Fruit fly (Drosophila melanogaster) whole organism, prepupa: Measurements from ENCODE around the gene CG8539.

ENCODE experiments used
- Blimp-1 ChIP-seq: fragments of 200-800 bp; sonication (Bioruptor generic); optimal IDR thresholded peaks from 3 replicates; lab custom pipeline; 2017; ENCODE audit warnings: missing biosample characterization, missing genetic modification characterization, mild to moderate bottlenecking, moderate library complexity, missing genetic modification reagents
- CG10631 ChIP-seq: fragments of 200-800 bp; sonication (Bioruptor generic); optimal IDR thresholded peaks from 2 replicates; lab custom pipeline; 2016; ENCODE audit warnings: missing biosample characterization, missing genetic modification characterization
- CG10669 ChIP-seq: fragments of 200-800 bp; sonication (Bioruptor generic); optimal IDR thresholded peaks from 3 replicates; lab custom pipeline; 2018; ENCODE audit warnings: missing biosample characterization, mild to moderate bottlenecking, missing genetic modification characterization, moderate library complexity
- CG11762 ChIP-seq: fragments of 200-800 bp; sonication (Bioruptor generic); optimal IDR thresholded peaks from 3 replicates; lab custom pipeline; 2016; ENCODE audit warnings: missing biosample characterization, missing genetic modification characterization; ENCODE audit not compliant: insufficient read depth
- CG11902 ChIP-seq: fragments of 200-800 bp; sonication (Bioruptor generic); optimal IDR thresholded peaks from 3 replicates; lab custom pipeline; 2016; ENCODE audit warnings: missing biosample characterization, missing genetic modification characterization
- CG15336 ChIP-seq: fragments of 200-800 bp; sonication (Bioruptor generic); IDR thresholded peaks from 2 replicates; pipeline ENCODE4 v1.3.6; 2022; ENCODE audit warnings: missing biosample characterization, missing genetic modification characterization
- CG1621 ChIP-seq: fragments of 200-800 bp; sonication (Bioruptor generic); optimal IDR thresholded peaks from 3 replicates; lab custom pipeline; 2018; ENCODE audit warnings: missing biosample characterization, mild to moderate bottlenecking, missing genetic modification characterization
- CG16779 ChIP-seq: fragments of 200-800 bp; sonication (Bioruptor generic); optimal IDR thresholded peaks from 3 replicates; lab custom pipeline; 2017; ENCODE audit warnings: missing biosample characterization, mild to moderate bottlenecking, missing genetic modification characterization
- CG3032 ChIP-seq: fragments of 200-800 bp; optimal IDR thresholded peaks from 2 replicates; lab custom pipeline; 2019; ENCODE audit warnings: missing biosample characterization, mild to moderate bottlenecking, missing genetic modification characterization, moderate library complexity
- CG31627 ChIP-seq: fragments of 200-800 bp; sonication (Bioruptor generic); optimal IDR thresholded peaks from 3 replicates; lab custom pipeline; 2016; ENCODE audit warnings: missing biosample characterization, missing genetic modification characterization
- CG32006 ChIP-seq: fragments of 200-800 bp; sonication (Bioruptor generic); optimal IDR thresholded peaks from 3 replicates; lab custom pipeline; 2017; ENCODE audit warnings: missing biosample characterization, mild to moderate bottlenecking, missing genetic modification characterization
- CG34406 ChIP-seq: fragments of 200-800 bp; sonication (Bioruptor generic); optimal IDR thresholded peaks from 3 replicates; lab custom pipeline; 2016; ENCODE audit warnings: missing biosample characterization, missing genetic modification characterization
- CG3919 ChIP-seq: fragments of 200-800 bp; sonication (Bioruptor generic); optimal IDR thresholded peaks from 3 replicates; lab custom pipeline; 2016; ENCODE audit warnings: missing biosample characterization, missing genetic modification characterization
- CG4318 ChIP-seq: fragments of 200-800 bp; sonication (Bioruptor generic); optimal IDR thresholded peaks from 3 replicates; lab custom pipeline; 2017; ENCODE audit warnings: missing biosample characterization, mild to moderate bottlenecking, missing genetic modification characterization
- CG6163 ChIP-seq: fragments of 200-800 bp; sonication (Bioruptor generic); IDR thresholded peaks from 3 replicates; pipeline ENCODE4 v1.3.6; 2022; ENCODE audit warnings: missing biosample characterization, missing genetic modification characterization
- CG6276 ChIP-seq: fragments of 200-800 bp; sonication (Bioruptor generic); optimal IDR thresholded peaks from 2 replicates; lab custom pipeline; 2017; ENCODE audit warnings: missing biosample characterization, mild to moderate bottlenecking, missing genetic modification characterization
- CG6792 ChIP-seq: fragments of 200-800 bp; sonication (Bioruptor generic); optimal IDR thresholded peaks from 3 replicates; lab custom pipeline; 2016; ENCODE audit warnings: missing biosample characterization, missing genetic modification characterization
- CG6808 ChIP-seq: fragments of 200-800 bp; sonication (Bioruptor generic); optimal IDR thresholded peaks from 3 replicates; lab custom pipeline; 2017; ENCODE audit warnings: missing biosample characterization, missing genetic modification characterization, mild to moderate bottlenecking, moderate library complexity, missing genetic modification reagents
- CG7368 ChIP-seq: fragments of 200-800 bp; sonication (Bioruptor generic); optimal IDR thresholded peaks from 3 replicates; lab custom pipeline; 2016; ENCODE audit warnings: missing biosample characterization, missing genetic modification characterization
- CG8119 ChIP-seq: fragments of 200-800 bp; sonication (Bioruptor generic); IDR thresholded peaks from 3 replicates; pipeline ENCODE4 v1.3.6; 2022; ENCODE audit warnings: missing biosample characterization, missing genetic modification characterization
- CG8319 ChIP-seq: fragments of 200-800 bp; sonication (Bioruptor generic); optimal IDR thresholded peaks from 3 replicates; lab custom pipeline; 2016; ENCODE audit warnings: missing biosample characterization, missing genetic modification characterization
- CG8632 ChIP-seq: fragments of 200-800 bp; sonication (Bioruptor generic); optimal IDR thresholded peaks from 3 replicates; lab custom pipeline; 2016; ENCODE audit warnings: missing biosample characterization, missing genetic modification characterization
- CG9139 ChIP-seq: fragments of 200-800 bp; sonication (Bioruptor generic); optimal IDR thresholded peaks from 3 replicates; lab custom pipeline; 2017; ENCODE audit warnings: missing biosample characterization, mild to moderate bottlenecking, missing genetic modification characterization
- Eip78C ChIP-seq: fragments of 200-800 bp; sonication (Bioruptor generic); peaks from one replicate; lab custom pipeline; 2016; ENCODE audit warnings: missing biosample characterization, missing genetic modification characterization
- Eip93F ChIP-seq: fragments of 200-800 bp; sonication (Bioruptor generic); optimal IDR thresholded peaks from 2 replicates; lab custom pipeline; 2016; ENCODE audit warnings: missing biosample characterization, mild to moderate bottlenecking, missing genetic modification characterization
- Ets21C ChIP-seq: fragments of 200-800 bp; sonication (Bioruptor generic); optimal IDR thresholded peaks from 3 replicates; lab custom pipeline; 2016; ENCODE audit warnings: missing biosample characterization, missing genetic modification characterization
- Ets96B ChIP-seq: fragments of 200-800 bp; optimal IDR thresholded peaks from 2 replicates; lab custom pipeline; 2019; ENCODE audit warnings: missing biosample characterization, mild to moderate bottlenecking, missing genetic modification characterization, moderate library complexity
- Hr38 ChIP-seq: sonication (Bioruptor generic); optimal IDR thresholded peaks from 2 replicates; lab custom pipeline; 2016; ENCODE audit warnings: missing biosample characterization, missing genetic modification characterization
- Hr4 ChIP-seq: fragments of 200-800 bp; sonication (Bioruptor generic); optimal IDR thresholded peaks from 3 replicates; lab custom pipeline; 2016; ENCODE audit warnings: missing biosample characterization, missing genetic modification characterization
- OdsH ChIP-seq: fragments of 200-800 bp; sonication (Bioruptor generic); optimal IDR thresholded peaks from 3 replicates; lab custom pipeline; 2016; ENCODE audit warnings: missing biosample characterization, missing genetic modification characterization
- Sox102F ChIP-seq: fragments of 200-800 bp; sonication (Bioruptor generic); optimal IDR thresholded peaks from 2 replicates; lab custom pipeline; 2016; ENCODE audit warnings: missing biosample characterization, mild to moderate bottlenecking, missing genetic modification characterization
- Sox14 ChIP-seq: fragments of 200-800 bp; sonication (Bioruptor generic); optimal IDR thresholded peaks from 3 replicates; lab custom pipeline; 2016; ENCODE audit warnings: missing biosample characterization, missing genetic modification characterization
- Sox15 ChIP-seq: fragments of 200-800 bp; sonication (Bioruptor generic); optimal IDR thresholded peaks from 3 replicates; lab custom pipeline; 2016; ENCODE audit warnings: missing biosample characterization, missing genetic modification characterization
- achi ChIP-seq: fragments of 200-800 bp; sonication (Bioruptor generic); optimal IDR thresholded peaks from 3 replicates; lab custom pipeline; 2016; ENCODE audit warnings: missing biosample characterization, missing genetic modification characterization
- acj6 ChIP-seq: fragments of 200-800 bp; sonication (Bioruptor generic); optimal IDR thresholded peaks from 3 replicates; lab custom pipeline; 2016; ENCODE audit warnings: missing biosample characterization, missing genetic modification characterization
- cyc ChIP-seq: fragments of 200-800 bp; sonication (Bioruptor generic); optimal IDR thresholded peaks from 3 replicates; lab custom pipeline; 2016; ENCODE audit warnings: missing biosample characterization, missing genetic modification characterization
- dac ChIP-seq: fragments of 200-800 bp; sonication (Bioruptor generic); optimal IDR thresholded peaks from 2 replicates; lab custom pipeline; 2017; ENCODE audit warnings: missing biosample characterization, mild to moderate bottlenecking, missing genetic modification characterization
- dsx ChIP-seq: fragments of 200-800 bp; optimal IDR thresholded peaks from 3 replicates; lab custom pipeline; 2019; ENCODE audit warnings: missing biosample characterization, mild to moderate bottlenecking, missing genetic modification characterization, moderate library complexity; ENCODE audit not compliant: poor library complexity, severe bottlenecking
- eg ChIP-seq: fragments of 200-800 bp; sonication (Bioruptor generic); IDR thresholded peaks from 3 replicates; pipeline ENCODE4 v1.3.6; 2022; ENCODE audit warnings: missing biosample characterization, missing genetic modification characterization
- esn ChIP-seq: fragments of 200-800 bp; sonication (Bioruptor generic); optimal IDR thresholded peaks from 2 replicates; lab custom pipeline; 2016; ENCODE audit warnings: missing biosample characterization, mild to moderate bottlenecking, missing genetic modification characterization, moderate library complexity
- lz ChIP-seq: fragments of 200-800 bp; sonication (Bioruptor generic); optimal IDR thresholded peaks from 3 replicates; lab custom pipeline; 2016; ENCODE audit warnings: missing biosample characterization, missing genetic modification characterization
- net ChIP-seq: fragments of 200-800 bp; sonication (Bioruptor generic); optimal IDR thresholded peaks from 3 replicates; lab custom pipeline; 2016; ENCODE audit warnings: missing biosample characterization, missing genetic modification characterization
- pdm3 ChIP-seq: fragments of 200-800 bp; sonication (Bioruptor generic); optimal IDR thresholded peaks from 3 replicates; lab custom pipeline; 2016; ENCODE audit warnings: missing biosample characterization, missing genetic modification characterization
- salr ChIP-seq, 2 experiments: fragments of 200-800 bp; sonication (Bioruptor generic); optimal IDR thresholded peaks; 3 replicates each; lab custom pipeline; 2016 to 2018; ENCODE audit warnings: missing biosample characterization in 2 of 2, missing genetic modification characterization in 2 of 2, mild to moderate bottlenecking in 1 of 2
- spab ChIP-seq: fragments of 200-800 bp; sonication (Bioruptor generic); optimal IDR thresholded peaks from 2 replicates; lab custom pipeline; 2017; ENCODE audit warnings: missing biosample characterization, mild to moderate bottlenecking, missing genetic modification characterization, missing genetic modification reagents
- ss ChIP-seq, 2 experiments: fragments of 200-800 bp; sonication (Bioruptor generic); optimal IDR thresholded peaks; 2 replicates in 1 of 2; 3 replicates in 1 of 2; lab custom pipeline; 2017 to 2018; ENCODE audit warnings: mild to moderate bottlenecking in 2 of 2, missing biosample characterization in 2 of 2, missing genetic modification characterization in 2 of 2, moderate library complexity in 1 of 2
- svp ChIP-seq: fragments of 200-800 bp; sonication (Bioruptor generic); peaks from one replicate; lab custom pipeline; 2016; ENCODE audit warnings: missing biosample characterization, missing genetic modification characterization

Gene CG8539

DNA sequence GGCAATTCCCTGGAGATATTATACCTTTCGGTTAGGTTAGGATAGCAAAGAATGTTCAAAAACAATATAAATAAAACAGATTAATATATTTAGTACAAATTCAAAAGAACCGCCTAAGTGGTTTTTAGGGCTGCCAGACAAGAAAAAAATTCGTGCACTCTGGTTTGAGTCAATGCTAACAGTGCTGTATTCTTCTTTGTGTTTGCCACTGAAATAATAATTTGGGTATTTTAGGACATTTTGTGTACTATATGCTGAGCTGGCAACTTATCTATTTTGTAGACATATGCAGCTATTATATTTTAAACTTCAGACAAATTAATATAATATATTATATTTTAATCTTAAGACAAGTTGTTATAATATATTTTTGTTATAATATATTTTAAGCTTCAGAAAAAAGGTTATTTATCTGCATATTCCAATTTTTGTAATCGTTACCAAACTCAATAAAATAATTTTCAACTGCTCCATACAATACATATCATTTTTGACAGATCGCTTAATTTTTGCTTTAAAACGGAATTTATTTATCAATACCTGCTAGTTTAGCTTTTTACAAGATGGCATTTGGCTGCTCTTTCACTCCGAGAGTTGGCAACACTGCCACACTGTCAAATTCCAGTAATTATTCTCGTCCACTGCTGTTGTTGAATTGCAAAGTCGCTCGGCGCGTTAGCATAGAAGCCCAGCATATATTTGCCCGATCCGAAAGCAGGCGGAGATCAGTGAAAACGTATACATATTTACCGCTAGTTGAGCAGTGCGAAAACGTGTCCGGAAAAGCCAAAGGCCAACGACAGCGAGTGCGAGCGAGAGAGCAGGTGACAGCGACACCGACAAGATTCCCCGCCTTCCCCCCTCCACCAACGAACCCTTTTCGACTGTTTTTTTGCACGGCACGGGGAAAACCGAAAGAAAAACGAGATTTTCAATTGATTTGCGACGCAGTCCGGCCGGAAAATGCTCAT is 12.1 kb upstream of the CG8539 start, which contains the start of gene CG7546:
Gene CG7546 (plus strand): TSS at position 573 of the 971 bp plus-strand sequence.
- TF ChIP-seq CG32006 (GFP tag; lab: Kevin White, UChicago), result peak; percentile 52
- TF ChIP-seq OdsH (GFP tag; lab: Kevin White, UChicago), result no peak
- peak; percentile 12 for TF ChIP-seq dac
- 0 out of 3 replicates have a peak, but pooled peaks have one; percentile 16 for TF ChIP-seq CG8119 (GFP tag; lab: Robert Waterston, UW)
- peak; percentile 51 for TF ChIP-seq Sox14 (GFP tag; lab: Kevin White, UChicago)
- peak; percentile 99 for TF ChIP-seq svp (GFP tag; lab: Kevin White, UChicago)
- TF ChIP-seq CG8632 (GFP tag; lab: Kevin White, UChicago), result peak; percentile 15
- peak in 1 of 2 experiments; percentile 54 for TF ChIP-seq salr (GFP tag; optimal IDR thresholded peaks at IDR 0.05; lab: Kevin White, UChicago)
- TF ChIP-seq ss (GFP tag; optimal IDR thresholded peaks at IDR 0.05; lab: Kevin White, UChicago), result peak in 1 of 2 experiments; percentile 26
- peak; percentile 41 for TF ChIP-seq acj6 (GFP tag; lab: Kevin White, UChicago)
- TF ChIP-seq CG1621 (tag; lab: Kevin White, UChicago), result peak; percentile 66
- no peak for TF ChIP-seq CG6792 (GFP tag; lab: Kevin White, UChicago)
- no peak for TF ChIP-seq CG11902 (GFP tag; lab: Kevin White, UChicago)
- TF ChIP-seq cyc, result peak; percentile 18
- peak; percentile 82 for TF ChIP-seq Eip78C
- TF ChIP-seq Ets96B (tag; lab: Kevin White, UChicago), result no peak
- TF ChIP-seq CG3032 (tag; lab: Kevin White, UChicago), result peak; percentile 25
- TF ChIP-seq achi (GFP tag; lab: Kevin White, UChicago), result peak; percentile 92
- TF ChIP-seq net (GFP tag; lab: Kevin White, UChicago), result no peak
- no peak for TF ChIP-seq Blimp-1 (GFP tag; lab: Kevin White, UChicago)
- no peak for TF ChIP-seq CG16779 (tag; lab: Kevin White, UChicago)
- no peak for TF ChIP-seq CG9139 (GFP tag; lab: Kevin White, UChicago)
- peak; percentile 44 for TF ChIP-seq CG10631 (GFP tag; lab: Kevin White, UChicago)
- TF ChIP-seq CG31627 (GFP tag; lab: Kevin White, UChicago), result peak; percentile 47
- TF ChIP-seq CG6163 (GFP tag; lab: Robert Waterston, UW), result 0 out of 3 replicates have a peak, but pooled peaks have one; percentile 22
- TF ChIP-seq esn (GFP tag; lab: Kevin White, UChicago), result peak; percentile 41
- TF ChIP-seq Hr4 (GFP tag; lab: Kevin White, UChicago), result peak; percentile 26
- TF ChIP-seq CG10669 (GFP tag; lab: Kevin White, UChicago), result no peak
- peak; percentile 11 for TF ChIP-seq Ets21C (GFP tag; lab: Kevin White, UChicago)
- peak; percentile 12 for TF ChIP-seq lz (GFP tag; lab: Kevin White, UChicago)
- no peak for TF ChIP-seq Hr38 (GFP tag; lab: Kevin White, UChicago)
- peak; percentile 24 for TF ChIP-seq CG34406
- TF ChIP-seq CG7368 (GFP tag; lab: Kevin White, UChicago), result peak; percentile 3
- peak; percentile 33 for TF ChIP-seq CG3919 (GFP tag; lab: Kevin White, UChicago)
- peak; percentile 34; the same call in 1 of the 3 replicates for TF ChIP-seq eg (GFP tag; lab: Robert Waterston, UW)
- TF ChIP-seq Sox15 (GFP tag; lab: Kevin White, UChicago), result peak; percentile 32
- TF ChIP-seq, all 60 proteins: peak for 26

dm6 chr3L:7506117-7506516 is 7.5 kb upstream of the CG8539 start, which contains the start of gene CG7548:
Gene CG7548 (minus strand): TSS chr3L:7506217.
- TF ChIP-seq CG8319 (GFP tag; lab: Kevin White, UChicago) (no peak), Sox102F (GFP tag; lab: Kevin White, UChicago) (no peak), Sox14 (GFP tag; lab: Kevin White, UChicago) (no peak), CG6276 (GFP tag; lab: Kevin White, UChicago) (no peak), CG31627 (GFP tag; lab: Kevin White, UChicago) (no peak), CG6808 (GFP tag; lab: Kevin White, UChicago) (no peak), CG15336 (GFP tag; lab: Robert Waterston, UW) (no peak), dsx (no peak), spab (GFP tag; lab: Kevin White, UChicago) (no peak), Eip93F (GFP tag; lab: Kevin White, UChicago) (no peak), CG4318 (GFP tag; lab: Kevin White, UChicago) (no peak), Ets21C (GFP tag; lab: Kevin White, UChicago) (no peak), pdm3 (no peak), esn (GFP tag; lab: Kevin White, UChicago) (no peak), CG10631 (GFP tag; lab: Kevin White, UChicago) (no peak), CG11762 (GFP tag; lab: Kevin White, UChicago) (no peak), CG11902 (GFP tag; lab: Kevin White, UChicago) (no peak)
